Worm (Caenorhabditis elegans) whole organism, L4/young adult: ENCODE data around the gene F14H3.5.

ENCODE experiments used
- W03F9.2 ChIP-seq: fragments of 150-350 bp; optimal IDR thresholded peaks from 2 replicates; lab custom pipeline; 2014; ENCODE audit warnings: missing biosample characterization, missing genetic modification characterization
- dao-5 ChIP-seq: sonication (generic microtip); optimal IDR thresholded peaks from 2 replicates; lab custom pipeline; 2016; ENCODE audit warnings: missing genotype, missing genetic modification characterization, moderate library complexity, missing compliant biosample characterization
- him-1 ChIP-seq: sonication (generic microtip); optimal IDR thresholded peaks from 2 replicates; lab custom pipeline; 2016; ENCODE audit warnings: missing genotype, missing genetic modification reagents, missing genetic modification characterization, missing compliant biosample characterization

DNA sequence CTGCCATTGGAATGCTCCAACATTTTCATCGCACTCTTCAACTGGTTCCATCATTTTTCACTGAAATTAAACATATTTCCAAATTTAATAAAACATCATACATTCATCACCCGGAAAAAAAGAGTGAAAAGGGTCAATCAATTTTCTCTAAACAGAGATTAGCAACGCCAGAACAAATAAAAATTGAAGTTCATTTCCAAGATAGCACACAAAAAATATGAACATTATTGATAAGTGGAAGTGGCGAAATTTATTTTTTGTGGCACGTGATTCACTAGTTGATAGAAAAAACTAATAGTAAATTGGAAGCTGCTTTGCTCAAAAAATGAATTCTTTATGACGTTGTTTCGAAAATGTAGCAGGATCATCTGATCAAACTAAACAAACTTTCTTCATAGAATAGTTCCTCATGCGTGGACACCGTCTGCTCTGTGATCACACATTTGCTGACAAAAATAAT lies 18.4 kb upstream of the F14H3.5 start, which contains the start of the genes F14H3.12 and srj-29:
- TF ChIP-seq W03F9.2 (tag; lab: Kevin White, UChicago) (no peak), him-1 (no peak), dao-5 (no peak)
